Worm (Caenorhabditis elegans): ENCODE results near the gene Y39A1A.21.

Gene Y39A1A.21

ce11 chrIII:10720170-10720569 is 13.3 kb upstream of the Y39A1A.21 start:
- TF ChIP-seq lin-32 (GFP tag; optimal IDR thresholded peaks at IDR 0.05) (peak; percentile 43), blmp-1 (tag; optimal IDR thresholded peaks at IDR 0.05) (no peak), hlh-1 (tag; optimal IDR thresholded peaks at IDR 0.05) (peak; percentile 94), nhr-28 (tag; optimal IDR thresholded peaks at IDR 0.05) (no peak), mab-5 (tag; optimal IDR thresholded peaks at IDR 0.05) (no peak), cnd-1 (tag; optimal IDR thresholded peaks at IDR 0.05) (peak; percentile 46), ztf-11 (tag; optimal IDR thresholded peaks at IDR 0.05) (no peak), lsy-2 (tag; optimal IDR thresholded peaks at IDR 0.05) (peak; percentile 40), sem-2 (GFP tag; optimal IDR thresholded peaks at IDR 0.05) (no peak), unc-120 (tag; optimal IDR thresholded peaks at IDR 0.05; ENCODE audit: poor library complexity, severe bottlenecking) (peak; percentile 76), zip-8 (tag; optimal IDR thresholded peaks at IDR 0.05) (no peak), pha-4 (tag; optimal IDR thresholded peaks at IDR 0.05) (peak; percentile 61), snpc-4 (tag; optimal IDR thresholded peaks at IDR 0.05) (no peak), ceh-43 (GFP tag; optimal IDR thresholded peaks at IDR 0.05) (no peak), ceh-83 (GFP tag; optimal IDR thresholded peaks at IDR 0.05) (no peak), mls-2 (tag; optimal IDR thresholded peaks at IDR 0.05) (peak; percentile 80), drap-1 (GFP tag; optimal IDR thresholded peaks at IDR 0.05) (peak; percentile 60), lin-13 (tag; optimal IDR thresholded peaks at IDR 0.05) (peak; percentile 39), elt-1 (tag; optimal IDR thresholded peaks at IDR 0.05; ENCODE audit: borderline replicate concordance, insufficient read depth) (no peak), unc-62 (GFP tag; optimal IDR thresholded peaks at IDR 0.05) (peak; percentile 53), tbx-8 (GFP tag; optimal IDR thresholded peaks at IDR 0.05) (no peak), ham-2 (GFP tag; optimal IDR thresholded peaks at IDR 0.05) (no peak), nhr-2 (tag; optimal IDR thresholded peaks at IDR 0.05) (no peak), ceh-39 (tag; optimal IDR thresholded peaks at IDR 0.05) (peak; percentile 54), ces-1 (GFP tag; optimal IDR thresholded peaks at IDR 0.05) (peak; percentile 76), nhr-237 (tag; optimal IDR thresholded peaks at IDR 0.05) (peak; percentile 29), M03D4.4 (tag; optimal IDR thresholded peaks at IDR 0.05) (no peak), mep-1 (tag; optimal IDR thresholded peaks at IDR 0.05) (peak; percentile 84), nhr-76 (tag; optimal IDR thresholded peaks at IDR 0.05) (no peak)

- TF ChIP-seq M03D4.4 (tag; optimal IDR thresholded peaks at IDR 0.05): no peak
- no peak for TF ChIP-seq sptf-1 (tag; optimal IDR thresholded peaks at IDR 0.05)
- no peak for TF ChIP-seq lin-13 (tag; optimal IDR thresholded peaks at IDR 0.05)
- TF ChIP-seq ceh-39 (tag; optimal IDR thresholded peaks at IDR 0.05): no peak
- TF ChIP-seq ztf-11 (tag; optimal IDR thresholded peaks at IDR 0.05): no peak
- TF ChIP-seq ceh-43 (GFP tag; optimal IDR thresholded peaks at IDR 0.05): no peak
- TF ChIP-seq nhr-12 (tag; optimal IDR thresholded peaks at IDR 0.05): no peak
- TF ChIP-seq unc-62 (GFP tag; optimal IDR thresholded peaks at IDR 0.05): no peak
- TF ChIP-seq nhr-2 (tag; optimal IDR thresholded peaks at IDR 0.05): no peak
- no peak for TF ChIP-seq unc-120 (tag; optimal IDR thresholded peaks at IDR 0.05; ENCODE audit: poor library complexity, severe bottlenecking)
- no peak for TF ChIP-seq blmp-1 (tag; optimal IDR thresholded peaks at IDR 0.05)
- TF ChIP-seq nhr-237 (tag; optimal IDR thresholded peaks at IDR 0.05): no peak
- TF ChIP-seq nhr-76 (tag; optimal IDR thresholded peaks at IDR 0.05): no peak
- TF ChIP-seq ces-1 (GFP tag; optimal IDR thresholded peaks at IDR 0.05): no peak
- no peak for TF ChIP-seq unc-39 (tag; optimal IDR thresholded peaks at IDR 0.05)
- TF ChIP-seq ceh-83 (GFP tag; optimal IDR thresholded peaks at IDR 0.05): no peak
Measured at ce11 chrIII:10719057-10719456, 12.2 kb upstream of the Y39A1A.21 start.

- TF ChIP-seq hlh-1 (tag; optimal IDR thresholded peaks at IDR 0.05) (no peak), mab-5 (tag; optimal IDR thresholded peaks at IDR 0.05) (no peak), unc-62 (GFP tag; optimal IDR thresholded peaks at IDR 0.05) (no peak), nhr-2 (tag; optimal IDR thresholded peaks at IDR 0.05) (no peak), unc-39 (tag; optimal IDR thresholded peaks at IDR 0.05) (no peak), blmp-1 (tag; optimal IDR thresholded peaks at IDR 0.05) (no peak), nhr-28 (tag; optimal IDR thresholded peaks at IDR 0.05) (no peak)
Measured at ce11 chrIII:10718078-10718477, 11.3 kb upstream of the Y39A1A.21 start.

ce11 chrIII:10717479-10717878 is 10.7 kb upstream of the Y39A1A.21 start:
- TF ChIP-seq nhr-76 (tag; optimal IDR thresholded peaks at IDR 0.05) (no peak), zip-8 (tag; optimal IDR thresholded peaks at IDR 0.05) (peak; percentile 11), snpc-4 (tag; optimal IDR thresholded peaks at IDR 0.05) (no peak)

- no peak for TF ChIP-seq sptf-1 (tag; optimal IDR thresholded peaks at IDR 0.05)
- no peak for TF ChIP-seq elt-1 (tag; optimal IDR thresholded peaks at IDR 0.05; ENCODE audit: borderline replicate concordance, insufficient read depth)
- no peak for TF ChIP-seq lin-13 (tag; optimal IDR thresholded peaks at IDR 0.05)
- no peak for TF ChIP-seq lsy-2 (tag; optimal IDR thresholded peaks at IDR 0.05)
- no peak for TF ChIP-seq unc-39 (tag; optimal IDR thresholded peaks at IDR 0.05)
- TF ChIP-seq sem-2 (GFP tag; optimal IDR thresholded peaks at IDR 0.05): no peak
- TF ChIP-seq mab-5 (tag; optimal IDR thresholded peaks at IDR 0.05): no peak
- TF ChIP-seq unc-62 (GFP tag; optimal IDR thresholded peaks at IDR 0.05): no peak
- no peak for TF ChIP-seq nhr-237 (tag; optimal IDR thresholded peaks at IDR 0.05)
- no peak for TF ChIP-seq nhr-2 (tag; optimal IDR thresholded peaks at IDR 0.05)
- TF ChIP-seq ces-1 (GFP tag; optimal IDR thresholded peaks at IDR 0.05): no peak
- TF ChIP-seq elt-3 (tag; optimal IDR thresholded peaks at IDR 0.05): no peak
- TF ChIP-seq ceh-39 (tag; optimal IDR thresholded peaks at IDR 0.05): no peak
- TF ChIP-seq ceh-83 (GFP tag; optimal IDR thresholded peaks at IDR 0.05): no peak
- no peak for TF ChIP-seq ham-2 (GFP tag; optimal IDR thresholded peaks at IDR 0.05)
- no peak for TF ChIP-seq ceh-43 (GFP tag; optimal IDR thresholded peaks at IDR 0.05)
- TF ChIP-seq unc-120 (tag; optimal IDR thresholded peaks at IDR 0.05; ENCODE audit: poor library complexity, severe bottlenecking): no peak
- TF ChIP-seq cnd-1 (tag; optimal IDR thresholded peaks at IDR 0.05): no peak
- TF ChIP-seq nhr-12 (tag; optimal IDR thresholded peaks at IDR 0.05): no peak
Measured at ce11 chrIII:10716091-10716490, 9.3 kb upstream of the Y39A1A.21 start, which contains the start of gene W09D10.4. W09D10.4 (minus strand) TSS chrIII:10716191.

All from whole organism, mixed stage, embryonic.